Worm (Caenorhabditis elegans) whole organism, early embryonic: Measurements from ENCODE around the gene wdr-20.

ENCODE experiments used
- F13C5.2 ChIP-seq: sonication (generic microtip); optimal IDR thresholded peaks from 2 replicates; lab custom pipeline; 2017; ENCODE audit warnings: mild to moderate bottlenecking, missing genetic modification characterization, inconsistent platforms, missing compliant biosample characterization
- aly-1 ChIP-seq: sonication (generic microtip); optimal IDR thresholded peaks from 2 replicates; lab custom pipeline; 2016; ENCODE audit warnings: missing genetic modification characterization, missing compliant biosample characterization
- ama-1 ChIP-seq: fragments of 150-350 bp; optimal IDR thresholded peaks from 2 replicates; lab custom pipeline; 2014
- ceh-13 ChIP-seq: fragments of 200-800 bp; sonication (Bioruptor generic); optimal IDR thresholded peaks from 2 replicates; lab custom pipeline; 2018; ENCODE audit warnings: mild to moderate bottlenecking, missing genetic modification characterization, missing compliant biosample characterization
- ceh-36 ChIP-seq: sonication (generic microtip); optimal IDR thresholded peaks from 2 replicates; lab custom pipeline; 2016; ENCODE audit warnings: missing genetic modification characterization, inconsistent platforms, missing compliant biosample characterization
- ets-7 ChIP-seq: sonication (generic microtip); optimal IDR thresholded peaks from 2 replicates; lab custom pipeline; 2016; ENCODE audit warnings: missing genotype, missing genetic modification characterization, missing compliant biosample characterization
- flt-1 ChIP-seq: fragments of 200-800 bp; sonication (Bioruptor generic); IDR thresholded peaks from 2 replicates; pipeline ENCODE4 v1.3.6; 2022; ENCODE audit warnings: missing genetic modification characterization, missing compliant biosample characterization
- hmg-4 ChIP-seq: fragments of 200-800 bp; sonication (Bioruptor generic); optimal IDR thresholded peaks from 2 replicates; lab custom pipeline; 2018; ENCODE audit warnings: mild to moderate bottlenecking, missing genetic modification characterization, missing compliant biosample characterization
- hnd-1 ChIP-seq: sonication (generic microtip); optimal IDR thresholded peaks from 2 replicates; lab custom pipeline; 2016; ENCODE audit warnings: missing genetic modification characterization, missing compliant biosample characterization
- pes-1 ChIP-seq: fragments of 200-800 bp; sonication (Bioruptor generic); IDR thresholded peaks from 2 replicates; pipeline ENCODE4 v1.3.6; 2022; ENCODE audit warnings: missing genetic modification reagents, missing genetic modification characterization, missing compliant biosample characterization
- scrt-1 ChIP-seq: fragments of 200-800 bp; sonication (Bioruptor generic); IDR thresholded peaks from 2 replicates; pipeline ENCODE4 v1.3.6; 2022; ENCODE audit warnings: missing genetic modification characterization, missing compliant biosample characterization
- tbx-11 ChIP-seq: fragments of 200-800 bp; sonication (Bioruptor generic); IDR thresholded peaks from 2 replicates; pipeline ENCODE4 v1.3.6; 2022; ENCODE audit warnings: missing genetic modification characterization, missing compliant biosample characterization

DNA sequence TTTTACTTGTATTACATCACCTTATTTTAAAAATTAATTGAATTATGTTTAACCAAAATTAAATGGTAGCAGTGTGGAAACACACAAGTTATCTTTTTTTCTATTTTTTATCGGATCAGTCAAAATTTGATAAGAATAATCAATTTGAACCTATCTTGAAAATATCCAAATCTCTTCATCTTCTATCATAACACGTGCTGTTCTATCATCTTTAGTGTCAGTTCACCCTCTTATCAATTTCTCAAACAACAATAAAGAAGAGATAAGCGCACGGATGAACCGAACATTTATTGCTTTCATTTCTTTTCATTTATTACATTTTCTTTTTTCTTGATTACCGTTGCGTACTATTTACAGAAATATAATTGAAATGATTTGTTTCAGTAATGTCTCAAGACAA, 46.9 kb downstream of the wdr-20 start, which contains the start of gene R04B5.5:
- TF ChIP-seq ama-1 (lab: Kevin White, UChicago) = no peak
- TF ChIP-seq ceh-13 (GFP tag; lab: Kevin White, UChicago) = no peak
- no peak for TF ChIP-seq ceh-36 (tag; lab: Kevin White, UChicago)
- no peak for TF ChIP-seq pes-1
- TF ChIP-seq aly-1 = no peak
- no peak for TF ChIP-seq flt-1
- no peak for TF ChIP-seq F13C5.2 (tag; lab: Kevin White, UChicago)
- no peak for TF ChIP-seq scrt-1 (GFP tag; lab: Robert Waterston, UW)
- TF ChIP-seq ets-7 (tag; lab: Kevin White, UChicago) = no peak
- no peak for TF ChIP-seq hmg-4
- TF ChIP-seq hnd-1 (tag; lab: Kevin White, UChicago) = no peak
- no peak for TF ChIP-seq tbx-11
